Worm (Caenorhabditis elegans): ENCODE measurements around the gene C27F2.9.

- no peak for TF ChIP-seq fkh-10 (GFP tag; optimal IDR thresholded peaks at IDR 0.05)
- TF ChIP-seq lin-38 (GFP tag; IDR thresholded peaks at IDR 0.05) = no peak
- TF ChIP-seq jun-1 (tag; optimal IDR thresholded peaks at IDR 0.05) = no peak
- no peak for TF ChIP-seq nhr-11 (tag; optimal IDR thresholded peaks at IDR 0.05)
- no peak for TF ChIP-seq nhr-42 (GFP tag; IDR thresholded peaks at IDR 0.05)
- no peak for TF ChIP-seq dve-1 (tag; optimal IDR thresholded peaks at IDR 0.05; ENCODE audit: insufficient read depth)
- no peak for TF ChIP-seq nhr-76 (tag; optimal IDR thresholded peaks at IDR 0.05)
- TF ChIP-seq lin-13 (GFP tag; optimal IDR thresholded peaks at IDR 0.05) = no peak
- no peak for TF ChIP-seq ZK546.5 (tag; optimal IDR thresholded peaks at IDR 0.05)
- TF ChIP-seq gei-8 (GFP tag; optimal IDR thresholded peaks at IDR 0.05) = no peak
- no peak for TF ChIP-seq nhr-77 (tag; optimal IDR thresholded peaks at IDR 0.05)
- TF ChIP-seq duxl-1 (tag; optimal IDR thresholded peaks at IDR 0.05; ENCODE audit: poor library complexity) = no peak
- no peak for TF ChIP-seq mxl-3 (GFP tag; optimal IDR thresholded peaks at IDR 0.05)
- no peak for TF ChIP-seq zip-11 (GFP tag; IDR thresholded peaks at IDR 0.05)
These were observed 21.1 kb upstream of the C27F2.9 start for ce11 chrIII:4983961-4984360.

All from whole organism, L4 larva.